Fruit fly (Drosophila melanogaster): ENCODE data around the gene Eig71Ei.

Gene Eig71Ei

dm6 chr3L:15655910-15656309 lies 3.6 kb upstream of the Eig71Ei start, which contains the start of gene Eig71Ee:
Gene Eig71Ee, minus strand, starts transcription at chr3L:15656010.
- TF ChIP-seq Sin3A (optimal IDR thresholded peaks at IDR 0.05): no peak
- TF ChIP-seq Myc (optimal IDR thresholded peaks at IDR 0.05): no peak
- TF ChIP-seq insv (optimal IDR thresholded peaks at IDR 0.05): no peak
- TF ChIP-seq h (optimal IDR thresholded peaks at IDR 0.05): no peak
- no peak for TF ChIP-seq ttk (optimal IDR thresholded peaks at IDR 0.05)
- no peak for TF ChIP-seq psq (optimal IDR thresholded peaks at IDR 0.05)

- no peak for TF ChIP-seq psq (optimal IDR thresholded peaks at IDR 0.05)
- TF ChIP-seq Sin3A (optimal IDR thresholded peaks at IDR 0.05): no peak
- no peak for TF ChIP-seq h (optimal IDR thresholded peaks at IDR 0.05)
- TF ChIP-seq ttk (optimal IDR thresholded peaks at IDR 0.05): no peak
- TF ChIP-seq insv (optimal IDR thresholded peaks at IDR 0.05): no peak
- TF ChIP-seq Myc (optimal IDR thresholded peaks at IDR 0.05): no peak
Measured at dm6 chr3L:15657290-15657689, 2.2 kb upstream of the Eig71Ei start, which contains the start of the genes Eig71Ef and Eig71Eg. Gene Eig71Ef, minus strand, starts transcription at chr3L:15657390. Gene Eig71Eg, plus strand, starts transcription at chr3L:15657628.

- TF ChIP-seq psq (optimal IDR thresholded peaks at IDR 0.05) (no peak), Myc (optimal IDR thresholded peaks at IDR 0.05) (no peak), Sin3A (optimal IDR thresholded peaks at IDR 0.05) (no peak), ttk (optimal IDR thresholded peaks at IDR 0.05) (no peak), insv (optimal IDR thresholded peaks at IDR 0.05) (no peak), h (optimal IDR thresholded peaks at IDR 0.05) (no peak)
Measured at dm6 chr3L:15660915-15661314, 1.4 kb downstream of the Eig71Ei start, which contains the start of the genes Eig71Ej and Eig71Ek. Gene Eig71Ej, minus strand, starts transcription at chr3L:15661015. Gene Eig71Ek, plus strand, starts transcription at chr3L:15661248.

- TF ChIP-seq Sin3A (optimal IDR thresholded peaks at IDR 0.05) (no peak), ttk (optimal IDR thresholded peaks at IDR 0.05) (no peak), Myc (optimal IDR thresholded peaks at IDR 0.05) (no peak), h (optimal IDR thresholded peaks at IDR 0.05) (no peak), insv (optimal IDR thresholded peaks at IDR 0.05) (no peak), psq (optimal IDR thresholded peaks at IDR 0.05) (no peak)
Measured at dm6 chr3L:15661567-15661966, 2.1 kb downstream of the Eig71Ei start, which contains the start of gene CG43082. Gene CG43082, plus strand, starts transcription at chr3L:15661867.

- TF ChIP-seq h (optimal IDR thresholded peaks at IDR 0.05): no peak
Measured at dm6 chr3L:15662510-15662909, 3.0 kb downstream of the Eig71Ei start.

- no peak for TF ChIP-seq h (optimal IDR thresholded peaks at IDR 0.05)
- no peak for TF ChIP-seq psq (optimal IDR thresholded peaks at IDR 0.05)
- no peak for TF ChIP-seq Myc (optimal IDR thresholded peaks at IDR 0.05)
- no peak for TF ChIP-seq insv (optimal IDR thresholded peaks at IDR 0.05)
- TF ChIP-seq Sin3A (optimal IDR thresholded peaks at IDR 0.05): no peak
- no peak for TF ChIP-seq ttk (optimal IDR thresholded peaks at IDR 0.05)
Measured at dm6 chr3L:15664199-15664794, 4.8 kb downstream of the Eig71Ei start.

dm6 chr3L:15665741-15666140 lies 6.2 kb downstream of the Eig71Ei start:
- TF ChIP-seq Myc (optimal IDR thresholded peaks at IDR 0.05) (no peak), h (optimal IDR thresholded peaks at IDR 0.05) (no peak), psq (optimal IDR thresholded peaks at IDR 0.05) (no peak), Sin3A (optimal IDR thresholded peaks at IDR 0.05) (no peak), insv (optimal IDR thresholded peaks at IDR 0.05) (no peak), ttk (optimal IDR thresholded peaks at IDR 0.05) (no peak)

- no peak for TF ChIP-seq ttk (optimal IDR thresholded peaks at IDR 0.05)
- TF ChIP-seq h (optimal IDR thresholded peaks at IDR 0.05): no peak
- no peak for TF ChIP-seq Myc (optimal IDR thresholded peaks at IDR 0.05)
- TF ChIP-seq insv (optimal IDR thresholded peaks at IDR 0.05): no peak
- TF ChIP-seq Sin3A (optimal IDR thresholded peaks at IDR 0.05): no peak
- TF ChIP-seq psq (optimal IDR thresholded peaks at IDR 0.05): no peak
Measured at dm6 chr3L:15669939-15670338, 10.4 kb downstream of the Eig71Ei start.

dm6 chr3L:15670455-15670854 lies 10.9 kb downstream of the Eig71Ei start:
- TF ChIP-seq Myc (optimal IDR thresholded peaks at IDR 0.05) (no peak), h (optimal IDR thresholded peaks at IDR 0.05) (no peak), psq (optimal IDR thresholded peaks at IDR 0.05) (no peak), Sin3A (optimal IDR thresholded peaks at IDR 0.05) (no peak), ttk (optimal IDR thresholded peaks at IDR 0.05) (no peak), insv (optimal IDR thresholded peaks at IDR 0.05) (no peak)

dm6 chr3L:15672800-15673199 lies 13.3 kb downstream of the Eig71Ei start:
- TF ChIP-seq Sin3A (optimal IDR thresholded peaks at IDR 0.05) (no peak), insv (optimal IDR thresholded peaks at IDR 0.05) (no peak), Myc (optimal IDR thresholded peaks at IDR 0.05) (no peak), ttk (optimal IDR thresholded peaks at IDR 0.05) (no peak), psq (optimal IDR thresholded peaks at IDR 0.05) (no peak), h (optimal IDR thresholded peaks at IDR 0.05) (no peak)

dm6 chr3L:15675111-15675510 lies 15.6 kb downstream of the Eig71Ei start:
- TF ChIP-seq Sin3A (optimal IDR thresholded peaks at IDR 0.05) (no peak), Myc (optimal IDR thresholded peaks at IDR 0.05) (no peak), ttk (optimal IDR thresholded peaks at IDR 0.05) (no peak), psq (optimal IDR thresholded peaks at IDR 0.05) (no peak), h (optimal IDR thresholded peaks at IDR 0.05) (no peak), insv (optimal IDR thresholded peaks at IDR 0.05) (no peak)

- no peak for TF ChIP-seq Sin3A (optimal IDR thresholded peaks at IDR 0.05)
Measured at dm6 chr3L:15677662-15678061, 18.2 kb downstream of the Eig71Ei start.

dm6 chr3L:15678284-15678683 lies 18.8 kb downstream of the Eig71Ei start:
- TF ChIP-seq insv (optimal IDR thresholded peaks at IDR 0.05): no peak
